Fruit fly (Drosophila melanogaster) whole organism, embryonic: ENCODE measurements around the gene Nf1.

Experiments used
- B-H2 ChIP-seq: fragments of 200-800 bp; sonication (Bioruptor generic); optimal IDR thresholded peaks from 2 replicates; lab custom pipeline; 2018; ENCODE audit warnings: missing biosample characterization, mild to moderate bottlenecking, missing genetic modification characterization
- Bdp1 ChIP-seq: fragments of 200-800 bp; sonication (Bioruptor generic); optimal IDR thresholded peaks from 3 replicates; lab custom pipeline; 2016; ENCODE audit warnings: missing biosample characterization, missing genetic modification characterization
- CG12104 ChIP-seq: fragments of 200-800 bp; sonication (Bioruptor generic); optimal IDR thresholded peaks from 3 replicates; lab custom pipeline; 2016; ENCODE audit warnings: missing biosample characterization, missing genetic modification characterization
- CG17359 ChIP-seq: fragments of 200-800 bp; sonication (Bioruptor generic); optimal IDR thresholded peaks from 3 replicates; lab custom pipeline; 2018; ENCODE audit warnings: missing biosample characterization, mild to moderate bottlenecking, missing genetic modification characterization, moderate library complexity
- CG30403 ChIP-seq: fragments of 200-800 bp; sonication (Bioruptor generic); optimal IDR thresholded peaks from 3 replicates; lab custom pipeline; 2016; ENCODE audit warnings: missing biosample characterization, missing genetic modification characterization
- CG31365 ChIP-seq: fragments of 200-800 bp; sonication (Bioruptor generic); optimal IDR thresholded peaks from 2 replicates; lab custom pipeline; 2018; ENCODE audit warnings: missing biosample characterization, mild to moderate bottlenecking, missing genetic modification characterization
- CG32772 ChIP-seq: fragments of 200-800 bp; sonication (Bioruptor generic); IDR thresholded peaks from 2 replicates; pipeline ENCODE4 v1.3.6; 2022; ENCODE audit warnings: missing biosample characterization, missing genetic modification characterization
- CG3838 ChIP-seq: fragments of 200-800 bp; sonication (Bioruptor generic); optimal IDR thresholded peaks from 3 replicates; lab custom pipeline; 2016; ENCODE audit warnings: missing biosample characterization, missing genetic modification characterization
- CG6654 ChIP-seq: fragments of 200-800 bp; sonication (Bioruptor generic); optimal IDR thresholded peaks from 2 replicates; lab custom pipeline; 2017; ENCODE audit warnings: missing biosample characterization, mild to moderate bottlenecking, missing genetic modification characterization
- CG7357 ChIP-seq: fragments of 200-800 bp; sonication (Bioruptor generic); IDR thresholded peaks from 3 replicates; pipeline ENCODE4 v1.3.6; 2022; ENCODE audit warnings: missing biosample characterization, missing genetic modification characterization
- CG9727 ChIP-seq: fragments of 200-800 bp; sonication (Bioruptor generic); optimal IDR thresholded peaks from 3 replicates; lab custom pipeline; 2017; ENCODE audit warnings: missing biosample characterization, mild to moderate bottlenecking, missing genetic modification characterization
- D ChIP-seq, 2 experiments: fragments of 200-800 bp in 1 of 2; fragments of >200 bp in 1 of 2; sonication (Bioruptor generic) in 1 of 2; optimal IDR thresholded peaks; 2 replicates in 1 of 2; 3 replicates in 1 of 2; lab custom pipeline; 2017; ENCODE audit warnings: mild to moderate bottlenecking in 1 of 2, missing biosample characterization in 1 of 2, missing genetic modification characterization in 1 of 2, missing genetic modification reagents in 1 of 2
- D19A ChIP-seq: fragments of 200-800 bp; optimal IDR thresholded peaks from 3 replicates; lab custom pipeline; 2019; ENCODE audit warnings: missing biosample characterization, mild to moderate bottlenecking, missing genetic modification characterization, moderate library complexity
- Dek ChIP-seq: fragments of 200-800 bp; sonication (Bioruptor generic); optimal IDR thresholded peaks from 3 replicates; lab custom pipeline; 2019; ENCODE audit warnings: missing biosample characterization, mild to moderate bottlenecking, missing genetic modification characterization, moderate library complexity
- E2f1 ChIP-seq: fragments of 200-800 bp; sonication (Bioruptor generic); IDR thresholded peaks from 2 replicates; pipeline ENCODE4 v1.3.6; 2022; ENCODE audit warnings: missing biosample characterization, missing genetic modification characterization
- HLHmδ ChIP-seq: fragments of 200-800 bp; sonication (Bioruptor generic); optimal IDR thresholded peaks from 2 replicates; lab custom pipeline; 2018; ENCODE audit warnings: missing biosample characterization, mild to moderate bottlenecking, missing genetic modification characterization, moderate library complexity
- Hand ChIP-seq: fragments of 200-800 bp; sonication (Bioruptor generic); optimal IDR thresholded peaks from 2 replicates; lab custom pipeline; 2017; ENCODE audit warnings: mild to moderate bottlenecking, missing biosample characterization, missing genetic modification reagents, missing genetic modification characterization
- Hmr ChIP-seq: fragments of 200-800 bp; sonication (Bioruptor generic); optimal IDR thresholded peaks from 3 replicates; lab custom pipeline; 2017; ENCODE audit warnings: mild to moderate bottlenecking, missing biosample characterization, missing genetic modification reagents, missing genetic modification characterization
- Hsf ChIP-seq: fragments of 200-800 bp; sonication (Bioruptor generic); optimal IDR thresholded peaks from 3 replicates; lab custom pipeline; 2016; ENCODE audit warnings: missing biosample characterization, missing genetic modification characterization
- Neu2 ChIP-seq: fragments of 200-800 bp; sonication (Bioruptor generic); optimal IDR thresholded peaks from 3 replicates; lab custom pipeline; 2016; ENCODE audit warnings: missing biosample characterization, missing genetic modification characterization, borderline replicate concordance
- Nf-YB ChIP-seq: fragments of 200-800 bp; sonication (Bioruptor generic); optimal IDR thresholded peaks from 3 replicates; lab custom pipeline; 2019; ENCODE audit warnings: missing biosample characterization, mild to moderate bottlenecking, missing genetic modification characterization, moderate library complexity
- Oaz ChIP-seq: fragments of 200-800 bp; sonication (Bioruptor generic); IDR thresholded peaks from 2 replicates; pipeline ENCODE4 v1.3.6; 2022; ENCODE audit warnings: missing biosample characterization, missing genetic modification characterization
- Scr ChIP-seq: fragments of 200-800 bp; sonication (Bioruptor generic); IDR thresholded peaks from 2 replicates; pipeline ENCODE4 v1.3.6; 2022; ENCODE audit warnings: missing biosample characterization, missing genetic modification characterization; ENCODE audit not compliant: partially characterized antibody
- Vsx1 ChIP-seq: fragments of 200-800 bp; sonication (Bioruptor generic); optimal IDR thresholded peaks from 2 replicates; lab custom pipeline; 2017; ENCODE audit warnings: missing biosample characterization, mild to moderate bottlenecking, missing genetic modification characterization, missing genetic modification reagents
- ac ChIP-seq: fragments of 200-800 bp; sonication (Bioruptor generic); optimal IDR thresholded peaks from 3 replicates; lab custom pipeline; 2017; ENCODE audit warnings: missing biosample characterization, mild to moderate bottlenecking, missing genetic modification characterization
- amos ChIP-seq: fragments of 200-800 bp; sonication (Bioruptor generic); IDR thresholded peaks from 2 replicates; pipeline ENCODE4 v1.3.6; 2022; ENCODE audit warnings: missing biosample characterization, missing genetic modification characterization; ENCODE audit not compliant: partially characterized antibody
- ase ChIP-seq: fragments of 200-800 bp; sonication (Bioruptor generic); IDR thresholded peaks from 3 replicates; pipeline ENCODE4 v1.3.6; 2022; ENCODE audit warnings: missing biosample characterization, missing genetic modification characterization
- cato ChIP-seq: fragments of 200-800 bp; sonication (Bioruptor generic); optimal IDR thresholded peaks from 2 replicates; lab custom pipeline; 2016; ENCODE audit warnings: missing biosample characterization, missing genetic modification characterization, borderline replicate concordance
- crol ChIP-seq: fragments of 200-800 bp; sonication (Bioruptor generic); IDR thresholded peaks from 2 replicates; pipeline ENCODE4 v1.3.6; 2022; ENCODE audit warnings: missing biosample characterization, missing genetic modification characterization
- danr ChIP-seq: fragments of 200-800 bp; sonication (Bioruptor generic); IDR thresholded peaks from 2 replicates; pipeline ENCODE4 v1.3.6; 2022; ENCODE audit warnings: missing biosample characterization, missing genetic modification characterization
- ewg ChIP-seq: fragments of 200-800 bp; sonication (Bioruptor generic); optimal IDR thresholded peaks from 3 replicates; lab custom pipeline; 2017; ENCODE audit warnings: mild to moderate bottlenecking, missing biosample characterization, missing genetic modification reagents, missing genetic modification characterization
- h ChIP-seq: fragments of >200 bp; optimal IDR thresholded peaks from 2 replicates; lab custom pipeline; 2017
- jing ChIP-seq: fragments of 200-800 bp; sonication (Bioruptor generic); optimal IDR thresholded peaks from 2 replicates; lab custom pipeline; 2018; ENCODE audit warnings: missing biosample characterization, mild to moderate bottlenecking, missing genetic modification characterization
- jumu ChIP-seq: fragments of 200-800 bp; sonication (Bioruptor generic); optimal IDR thresholded peaks from 3 replicates; lab custom pipeline; 2016; ENCODE audit warnings: missing biosample characterization, missing genetic modification characterization
- klu ChIP-seq: fragments of 200-800 bp; sonication (Bioruptor generic); IDR thresholded peaks from 2 replicates; pipeline ENCODE4 v1.3.6; 2022; ENCODE audit warnings: missing biosample characterization, missing genetic modification characterization
- lola ChIP-seq, 3 experiments: fragments of >200 bp in 2 of 3; fragments of 200-800 bp in 1 of 3; sonication (Bioruptor generic) in 1 of 3; optimal IDR thresholded peaks; 2 replicates each; lab custom pipeline; 2017 to 2019; ENCODE audit warnings: missing biosample characterization in 3 of 3, missing genetic modification characterization in 3 of 3, mild to moderate bottlenecking in 1 of 3, moderate library complexity in 1 of 3
- lov ChIP-seq, 2 experiments: fragments of 200-800 bp in 1 of 2; fragments of >200 bp in 1 of 2; sonication (Bioruptor generic) in 1 of 2; IDR thresholded peaks in 1 of 2; optimal IDR thresholded peaks in 1 of 2; 2 replicates in 1 of 2; 3 replicates in 1 of 2; pipeline versions ENCODE4 v1.3.6 to Lab custom; 2017 to 2022; ENCODE audit warnings: missing biosample characterization in 1 of 2, missing genetic modification characterization in 1 of 2
- nom ChIP-seq: fragments of 200-800 bp; sonication (Bioruptor generic); optimal IDR thresholded peaks from 2 replicates; lab custom pipeline; 2017; ENCODE audit warnings: missing biosample characterization, missing genetic modification characterization, mild to moderate bottlenecking, moderate library complexity, missing genetic modification reagents
- oc ChIP-seq: fragments of 200-800 bp; sonication (Bioruptor generic); optimal IDR thresholded peaks from 2 replicates; lab custom pipeline; 2018; ENCODE audit warnings: missing biosample characterization, mild to moderate bottlenecking, missing genetic modification characterization, moderate library complexity
- sens ChIP-seq: fragments of 200-800 bp; sonication (Bioruptor generic); peaks from one replicate; lab custom pipeline; 2016; ENCODE audit warnings: missing biosample characterization, missing genetic modification characterization
- sim ChIP-seq: fragments of 200-800 bp; sonication (Bioruptor generic); IDR thresholded peaks from 2 replicates; pipeline ENCODE4 v1.3.6; 2022; ENCODE audit warnings: missing biosample characterization, missing genetic modification characterization
- tin ChIP-seq: fragments of 200-800 bp; sonication (Bioruptor generic); optimal IDR thresholded peaks from 3 replicates; lab custom pipeline; 2016; ENCODE audit warnings: missing biosample characterization, missing genetic modification characterization
- tio ChIP-seq: fragments of 200-800 bp; sonication (Bioruptor generic); optimal IDR thresholded peaks from 2 replicates; lab custom pipeline; 2017; ENCODE audit warnings: missing biosample characterization, missing genetic modification characterization, inconsistent platforms
- vfl ChIP-seq: fragments of 200-800 bp; sonication (Bioruptor generic); optimal IDR thresholded peaks from 2 replicates; lab custom pipeline; 2016; ENCODE audit warnings: missing biosample characterization, missing genetic modification characterization
- vnd ChIP-seq: fragments of 200-800 bp; sonication (Bioruptor generic); IDR thresholded peaks from 3 replicates; pipeline ENCODE4 v1.3.6; 2022; ENCODE audit warnings: missing biosample characterization, missing genetic modification characterization; ENCODE audit not compliant: partially characterized antibody
- zf30C ChIP-seq: fragments of 200-800 bp; sonication (Bioruptor generic); optimal IDR thresholded peaks from 3 replicates; lab custom pipeline; 2018; ENCODE audit warnings: missing biosample characterization, mild to moderate bottlenecking, missing genetic modification characterization

Gene Nf1

dm6 chr3R:25997068-25997714, 14.4 kb downstream of the Nf1 start (continued):
- TF ChIP-seq Nf-YB (peak; percentile 76), CG6654 (GFP tag; lab: Kevin White, UChicago) (peak; percentile 66), CG30403 (GFP tag; lab: Kevin White, UChicago) (peak; percentile 59), CG12104 (GFP tag; lab: Kevin White, UChicago) (peak; percentile 69), CG9727 (GFP tag; lab: Kevin White, UChicago) (peak; percentile 97), tio (GFP tag; lab: Kevin White, UChicago) (peak; percentile 83), Scr (GFP tag; lab: Robert Waterston, UW) (no peak), sim (GFP tag; lab: Robert Waterston, UW) (peak; percentile 62; the same call in 1 of the 2 replicates), Oaz (no peak), Hand (GFP tag; lab: Kevin White, UChicago) (no peak), vfl (no peak), Hmr (GFP tag; lab: Kevin White, UChicago) (no peak), ewg (GFP tag; lab: Kevin White, UChicago) (peak; percentile 71), tin (GFP tag; lab: Kevin White, UChicago) (peak; percentile 81), oc (peak; percentile 84), jing (GFP tag; lab: Kevin White, UChicago) (no peak), cato (GFP tag; lab: Kevin White, UChicago) (peak; percentile 60), ase (GFP tag; lab: Robert Waterston, UW) (no peak; the same call in 2 of the 3 replicates), Dek (tag; lab: Kevin White, UChicago) (no peak), Bdp1 (GFP tag; lab: Kevin White, UChicago) (no peak), CG17359 (tag; lab: Kevin White, UChicago) (peak; percentile 77), zf30C (GFP tag; lab: Kevin White, UChicago) (peak; percentile 97), Vsx1 (GFP tag; lab: Kevin White, UChicago) (peak; percentile 57), lola (GFP tag; optimal IDR thresholded peaks at IDR 0.05; lab: Kevin White, UChicago) (peak in 1 of 3 experiments; percentile 99), jumu (no peak), CG3838 (peak; percentile 37), lov (optimal IDR thresholded peaks at IDR 0.05; lab: Kevin White, UChicago) (no peak), lov (GFP tag; IDR thresholded peaks at IDR 0.05; lab: Robert Waterston, UW) (peak; percentile 77; the same call in 2 of the 3 replicates), D19A (tag; lab: Kevin White, UChicago) (peak; percentile 92), danr (GFP tag; lab: Robert Waterston, UW) (peak; percentile 39; the same call in 1 of the 2 replicates), E2f1 (GFP tag; lab: Robert Waterston, UW) (peak; percentile 56; the same call in 1 of the 2 replicates), D (optimal IDR thresholded peaks at IDR 0.05; lab: Kevin White, UChicago) (no peak), D (GFP tag; optimal IDR thresholded peaks at IDR 0.05; lab: Kevin White, UChicago) (peak; percentile 91), CG7357 (GFP tag; lab: Robert Waterston, UW) (peak; percentile 58; the same call in 2 of the 3 replicates), Neu2 (GFP tag; lab: Kevin White, UChicago) (no peak), nom (peak; percentile 92), CG32772 (peak; percentile 61), CG31365 (tag; lab: Kevin White, UChicago) (no peak)
- TF ChIP-seq, all 482 proteins: peak for 223

- TF ChIP-seq klu = 0 out of 2 replicates have a peak, but pooled peaks have one; percentile 20
- peak; percentile 38 for TF ChIP-seq HLHmδ (GFP tag; lab: Kevin White, UChicago)
- no peak for TF ChIP-seq Hsf
- 0 out of 3 replicates have a peak, but pooled peaks have one; percentile 21 for TF ChIP-seq vnd (GFP tag; lab: Robert Waterston, UW)
- no peak for TF ChIP-seq B-H2
- peak; percentile 84 for TF ChIP-seq ac
- TF ChIP-seq crol = peak; percentile 66
- TF ChIP-seq sens (GFP tag; lab: Kevin White, UChicago) = peak; percentile 53
- TF ChIP-seq h (lab: Kevin White, UChicago) = peak; percentile 49
- TF ChIP-seq amos (GFP tag; lab: Robert Waterston, UW) = no peak
These were observed 16.3 kb downstream of the Nf1 start for dm6 chr3R:25999130-25999529.
